Worm (Caenorhabditis elegans): ENCODE measurements around the gene cyn-12.

Gene cyn-12

DNA sequence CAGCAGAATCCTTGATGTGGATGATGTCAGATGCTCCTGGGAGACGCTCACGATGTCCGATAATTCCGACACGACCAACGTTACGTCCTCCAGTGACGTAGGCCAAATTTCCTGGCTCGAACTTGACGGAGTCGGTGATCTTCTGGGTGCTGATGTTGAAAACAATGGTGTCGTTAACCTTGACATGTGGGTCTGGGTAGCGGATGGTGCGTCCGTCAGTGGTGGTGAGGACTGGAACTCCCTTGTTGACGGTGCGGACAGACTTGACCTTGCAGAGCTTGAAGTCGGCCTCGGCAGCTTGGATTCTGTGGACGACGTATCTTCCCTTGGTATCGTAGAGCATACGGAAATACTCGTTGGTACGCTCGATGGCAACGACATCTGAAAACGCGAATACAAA is 49.0 kb downstream of the cyn-12 start:
- no peak for TF ChIP-seq fos-1 (tag; optimal IDR thresholded peaks at IDR 0.05)
- TF ChIP-seq egl-5 (tag; optimal IDR thresholded peaks at IDR 0.05) = no peak
- no peak for TF ChIP-seq egl-27 (tag; optimal IDR thresholded peaks at IDR 0.05)
- no peak for TF ChIP-seq aly-2 (tag; optimal IDR thresholded peaks at IDR 0.05)
- TF ChIP-seq nhr-76 (tag; optimal IDR thresholded peaks at IDR 0.05) = no peak
- no peak for TF ChIP-seq ceh-9 (tag; optimal IDR thresholded peaks at IDR 0.05)
- TF ChIP-seq ceh-82 (tag; optimal IDR thresholded peaks at IDR 0.05) = no peak
- TF ChIP-seq jun-1 (tag; optimal IDR thresholded peaks at IDR 0.05) = no peak
- no peak for TF ChIP-seq ama-1 (optimal IDR thresholded peaks at IDR 0.05)
- TF ChIP-seq nhr-12 (tag; optimal IDR thresholded peaks at IDR 0.05) = no peak
- TF ChIP-seq lin-39 (tag; optimal IDR thresholded peaks at IDR 0.05) = no peak
- TF ChIP-seq ztf-4 (tag; optimal IDR thresholded peaks at IDR 0.05) = no peak

DNA sequence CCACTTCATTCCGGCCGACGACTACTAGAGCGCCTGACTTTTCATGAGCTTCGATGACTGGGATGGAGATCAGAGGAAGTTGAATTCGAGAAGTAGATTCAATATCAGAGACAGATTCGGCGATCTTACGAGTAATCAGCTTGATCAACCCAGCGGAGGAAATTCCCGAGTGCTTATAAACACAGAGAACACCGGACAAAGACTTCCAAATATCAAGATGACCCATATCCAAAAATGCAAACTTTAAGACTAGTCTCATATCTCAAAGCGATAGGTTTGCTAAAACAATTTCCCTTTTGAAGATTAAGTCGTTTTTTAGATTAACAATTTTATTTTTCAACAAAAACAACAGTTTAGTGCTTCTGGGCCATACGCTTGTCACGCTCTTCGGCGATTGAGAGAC is 49.6 kb downstream of the cyn-12 start, which contains the start of gene Y43B11AR.3:
Gene Y43B11AR.3 (minus strand): TSS at position 335 of the 403 bp plus-strand sequence.
- TF ChIP-seq egl-5 (tag; optimal IDR thresholded peaks at IDR 0.05) (no peak), tbx-2 (tag; optimal IDR thresholded peaks at IDR 0.05) (no peak), pqm-1 (tag; optimal IDR thresholded peaks at IDR 0.05) (no peak), ama-1 (optimal IDR thresholded peaks at IDR 0.05) (peak; percentile 12), nhr-237 (tag; optimal IDR thresholded peaks at IDR 0.05) (no peak), jun-1 (tag; optimal IDR thresholded peaks at IDR 0.05) (no peak), egl-27 (tag; optimal IDR thresholded peaks at IDR 0.05) (no peak), ztf-4 (tag; optimal IDR thresholded peaks at IDR 0.05) (no peak), nhr-12 (tag; optimal IDR thresholded peaks at IDR 0.05) (peak; percentile 19), hmg-11 (tag; optimal IDR thresholded peaks at IDR 0.05) (no peak), unc-39 (tag; optimal IDR thresholded peaks at IDR 0.05) (no peak), nhr-77 (tag; optimal IDR thresholded peaks at IDR 0.05) (no peak), nhr-25 (tag; optimal IDR thresholded peaks at IDR 0.05) (peak; percentile 10), elt-3 (tag; optimal IDR thresholded peaks at IDR 0.05) (no peak), ceh-16 (tag; optimal IDR thresholded peaks at IDR 0.05) (no peak), elt-2 (tag; optimal IDR thresholded peaks at IDR 0.05) (peak; percentile 25), ceh-28 (tag; optimal IDR thresholded peaks at IDR 0.05) (no peak), lin-39 (tag; optimal IDR thresholded peaks at IDR 0.05) (no peak), nhr-76 (tag; optimal IDR thresholded peaks at IDR 0.05) (no peak), elt-1 (tag; optimal IDR thresholded peaks at IDR 0.05) (no peak), unc-62 (GFP tag; optimal IDR thresholded peaks at IDR 0.05) (no peak), daf-12 (tag; optimal IDR thresholded peaks at IDR 0.05) (no peak), R02D3.7 (tag; optimal IDR thresholded peaks at IDR 0.05) (no peak), ceh-82 (tag; optimal IDR thresholded peaks at IDR 0.05) (no peak), ZK546.5 (tag; optimal IDR thresholded peaks at IDR 0.05) (no peak), nhr-11 (tag; optimal IDR thresholded peaks at IDR 0.05) (no peak), nhr-23 (tag; optimal IDR thresholded peaks at IDR 0.05) (no peak), snpc-4 (tag; optimal IDR thresholded peaks at IDR 0.05) (no peak), skn-1 (tag; optimal IDR thresholded peaks at IDR 0.05) (no peak), lin-15B (tag; optimal IDR thresholded peaks at IDR 0.05) (no peak)

All from whole organism, L3 larva.